Fruit fly (Drosophila melanogaster) whole organism, embryonic: Measurements from ENCODE around the gene fzo.

Source experiments
- Ada2b ChIP-seq: fragments of 200-800 bp; sonication (Bioruptor generic); IDR thresholded peaks from 2 replicates; pipeline ENCODE4 v1.3.6; 2022; ENCODE audit warnings: missing biosample characterization, missing genetic modification characterization
- Atf3 ChIP-seq: fragments of 200-800 bp; sonication (Bioruptor generic); optimal IDR thresholded peaks from 3 replicates; lab custom pipeline; 2016; ENCODE audit warnings: missing biosample characterization, missing genetic modification characterization
- Awh ChIP-seq: fragments of 200-800 bp; sonication (Bioruptor generic); IDR thresholded peaks from 2 replicates; pipeline ENCODE4, ENCODE4 v1.3.6; 2022; ENCODE audit warnings: missing biosample characterization, missing genetic modification characterization
- CG1024 ChIP-seq: fragments of 200-800 bp; sonication (Bioruptor generic); IDR thresholded peaks from 2 replicates; pipeline ENCODE4 v1.3.6; 2022; ENCODE audit warnings: missing biosample characterization, missing genetic modification characterization
- CG11247 ChIP-seq: fragments of 200-800 bp; sonication (Bioruptor generic); IDR thresholded peaks from 2 replicates; pipeline ENCODE4 v1.3.6; 2022; ENCODE audit warnings: missing biosample characterization, missing genetic modification characterization
- CG11456 ChIP-seq: fragments of 200-800 bp; sonication (Bioruptor generic); IDR thresholded peaks from 3 replicates; pipeline ENCODE4 v1.3.6; 2022; ENCODE audit warnings: missing biosample characterization, missing genetic modification characterization
- CG12236 ChIP-seq: fragments of 200-800 bp; sonication (Bioruptor generic); optimal IDR thresholded peaks from 2 replicates; lab custom pipeline; 2016; ENCODE audit warnings: missing biosample characterization, missing genetic modification characterization
- CG13775 ChIP-seq: fragments of 200-800 bp; sonication (Bioruptor generic); optimal IDR thresholded peaks from 3 replicates; lab custom pipeline; 2017; ENCODE audit warnings: missing biosample characterization, mild to moderate bottlenecking, missing genetic modification characterization
- CG13894 ChIP-seq: fragments of 200-800 bp; sonication (Bioruptor generic); optimal IDR thresholded peaks from 3 replicates; lab custom pipeline; 2018; ENCODE audit warnings: missing biosample characterization, mild to moderate bottlenecking, missing genetic modification characterization, moderate library complexity
- CG15011 ChIP-seq: fragments of 200-800 bp; sonication (Bioruptor generic); optimal IDR thresholded peaks from 3 replicates; lab custom pipeline; 2018; ENCODE audit warnings: missing biosample characterization, mild to moderate bottlenecking, missing genetic modification characterization
- CG15269 ChIP-seq: fragments of 200-800 bp; sonication (Bioruptor generic); optimal IDR thresholded peaks from 2 replicates; lab custom pipeline; 2018; ENCODE audit warnings: missing biosample characterization, mild to moderate bottlenecking, missing genetic modification characterization, moderate library complexity
- CG17359 ChIP-seq: fragments of 200-800 bp; sonication (Bioruptor generic); optimal IDR thresholded peaks from 3 replicates; lab custom pipeline; 2018; ENCODE audit warnings: missing biosample characterization, mild to moderate bottlenecking, missing genetic modification characterization, moderate library complexity
- CG18764 ChIP-seq: fragments of 200-800 bp; sonication (Bioruptor generic); optimal IDR thresholded peaks from 3 replicates; lab custom pipeline; 2016; ENCODE audit warnings: missing biosample characterization, missing genetic modification characterization
- CG33213 ChIP-seq: fragments of 200-800 bp; sonication (Bioruptor generic); optimal IDR thresholded peaks from 3 replicates; lab custom pipeline; 2016; ENCODE audit warnings: missing biosample characterization, missing genetic modification characterization
- CG3995 ChIP-seq: fragments of 200-800 bp; sonication (Bioruptor generic); optimal IDR thresholded peaks from 3 replicates; lab custom pipeline; 2016; ENCODE audit warnings: missing biosample characterization, missing genetic modification characterization
- CG4328 ChIP-seq: fragments of 200-800 bp; sonication (Bioruptor generic); optimal IDR thresholded peaks from 3 replicates; lab custom pipeline; 2017; ENCODE audit warnings: missing biosample characterization, missing genetic modification reagents, missing genetic modification characterization
- CG4404 ChIP-seq: fragments of 200-800 bp; sonication (Bioruptor generic); IDR thresholded peaks from 2 replicates; pipeline ENCODE4 v1.3.6; 2022; ENCODE audit warnings: missing biosample characterization, missing genetic modification characterization
- CG6272 ChIP-seq: fragments of 200-800 bp; sonication (Bioruptor generic); IDR thresholded peaks from 2 replicates; pipeline ENCODE4 v1.3.6; 2022; ENCODE audit warnings: missing biosample characterization, missing genetic modification characterization
- CG7556 ChIP-seq: fragments of 200-800 bp; sonication (Bioruptor generic); optimal IDR thresholded peaks from 2 replicates; lab custom pipeline; 2017; ENCODE audit warnings: missing biosample characterization, mild to moderate bottlenecking, missing genetic modification characterization
- CG8359 ChIP-seq: fragments of 200-800 bp; sonication (Bioruptor generic); optimal IDR thresholded peaks from 2 replicates; lab custom pipeline; 2017; ENCODE audit warnings: missing biosample characterization, mild to moderate bottlenecking, missing genetic modification characterization, borderline replicate concordance
- Dll ChIP-seq: fragments of 200-800 bp; sonication (Bioruptor generic); IDR thresholded peaks from 4 replicates; pipeline ENCODE4 v1.3.6; 2022; ENCODE audit warnings: missing biosample characterization, missing genetic modification characterization; ENCODE audit not compliant: partially characterized antibody
- Hey ChIP-seq: fragments of 200-800 bp; sonication (Bioruptor generic); optimal IDR thresholded peaks from 3 replicates; lab custom pipeline; 2018; ENCODE audit warnings: missing biosample characterization, mild to moderate bottlenecking, missing genetic modification characterization
- HmgD ChIP-seq: fragments of 200-800 bp; sonication (Bioruptor generic); optimal IDR thresholded peaks from 3 replicates; lab custom pipeline; 2016; ENCODE audit warnings: missing biosample characterization, missing genetic modification characterization
- Hr78 ChIP-seq, 2 experiments: fragments of 200-800 bp in 1 of 2; fragments of >200 bp in 1 of 2; sonication (Bioruptor generic) in 1 of 2; optimal IDR thresholded peaks; 2 replicates each; lab custom pipeline; 2017 to 2019; ENCODE audit warnings: missing biosample characterization in 2 of 2, missing genetic modification characterization in 2 of 2, mild to moderate bottlenecking in 1 of 2, moderate library complexity in 1 of 2
- Lpt ChIP-seq: fragments of >200 bp; optimal IDR thresholded peaks from 2 replicates; lab custom pipeline; 2018; ENCODE audit warnings: missing biosample characterization, missing genetic modification characterization
- Nf-YB ChIP-seq: fragments of 200-800 bp; sonication (Bioruptor generic); optimal IDR thresholded peaks from 3 replicates; lab custom pipeline; 2019; ENCODE audit warnings: missing biosample characterization, mild to moderate bottlenecking, missing genetic modification characterization, moderate library complexity
- Optix ChIP-seq: fragments of 200-800 bp; sonication (Bioruptor generic); IDR thresholded peaks from 3 replicates; pipeline ENCODE4 v1.3.6; 2022; ENCODE audit warnings: missing biosample characterization, missing genetic modification characterization
- Pdp1 ChIP-seq, 2 experiments: fragments of 200-800 bp; sonication (Bioruptor generic); optimal IDR thresholded peaks; 3 replicates each; lab custom pipeline; 2016; ENCODE audit warnings: missing biosample characterization in 2 of 2, missing genetic modification characterization in 2 of 2, mild to moderate bottlenecking in 1 of 2, moderate library complexity in 1 of 2
- Side ChIP-seq: fragments of 200-800 bp; sonication (Bioruptor generic); optimal IDR thresholded peaks from 2 replicates; lab custom pipeline; 2016; ENCODE audit warnings: missing biosample characterization, missing genetic modification characterization
- Sox100B ChIP-seq: fragments of 200-800 bp; sonication (Bioruptor generic); optimal IDR thresholded peaks from 3 replicates; lab custom pipeline; 2018; ENCODE audit warnings: missing biosample characterization, mild to moderate bottlenecking, missing genetic modification characterization
- Sry-δ ChIP-seq: fragments of 200-800 bp; sonication (Bioruptor generic); optimal IDR thresholded peaks from 2 replicates; lab custom pipeline; 2016; ENCODE audit warnings: missing biosample characterization, missing genetic modification characterization
- Xbp1 ChIP-seq: fragments of 200-800 bp; sonication (Bioruptor generic); optimal IDR thresholded peaks from 3 replicates; lab custom pipeline; 2016; ENCODE audit warnings: missing biosample characterization, mild to moderate bottlenecking, missing genetic modification characterization
- bcd ChIP-seq: fragments of 200-800 bp; sonication (Bioruptor generic); optimal IDR thresholded peaks from 2 replicates; lab custom pipeline; 2017; ENCODE audit warnings: missing biosample characterization, mild to moderate bottlenecking, missing genetic modification characterization
- cad ChIP-seq: fragments of >200 bp; optimal IDR thresholded peaks from 2 replicates; lab custom pipeline; 2017; ENCODE audit warnings: missing biosample characterization, missing genetic modification characterization
- dm ChIP-seq: fragments of 200-800 bp; sonication (Bioruptor generic); optimal IDR thresholded peaks from 3 replicates; lab custom pipeline; 2016; ENCODE audit warnings: missing biosample characterization, missing genetic modification characterization
- dmrt11E ChIP-seq: fragments of 200-800 bp; sonication (Bioruptor generic); optimal IDR thresholded peaks from 3 replicates; lab custom pipeline; 2018; ENCODE audit warnings: missing biosample characterization, mild to moderate bottlenecking, missing genetic modification characterization, moderate library complexity
- fd102C ChIP-seq: fragments of 200-800 bp; sonication (Bioruptor generic); optimal IDR thresholded peaks from 2 replicates; lab custom pipeline; 2018; ENCODE audit warnings: missing biosample characterization, mild to moderate bottlenecking, missing genetic modification characterization, moderate library complexity
- hkb ChIP-seq, 2 experiments: fragments of 200-800 bp in 1 of 2; fragments of >200 bp in 1 of 2; sonication (Bioruptor generic) in 1 of 2; IDR thresholded peaks in 1 of 2; optimal IDR thresholded peaks in 1 of 2; 2 replicates each; pipeline versions ENCODE4 v1.3.6 to Lab custom; 2017 to 2022; ENCODE audit warnings: missing biosample characterization in 1 of 2, missing genetic modification characterization in 1 of 2
- jing ChIP-seq: fragments of 200-800 bp; sonication (Bioruptor generic); optimal IDR thresholded peaks from 2 replicates; lab custom pipeline; 2018; ENCODE audit warnings: missing biosample characterization, mild to moderate bottlenecking, missing genetic modification characterization
- org-1 ChIP-seq: fragments of 200-800 bp; sonication (Bioruptor generic); optimal IDR thresholded peaks from 2 replicates; lab custom pipeline; 2017; ENCODE audit warnings: missing biosample characterization, missing genetic modification characterization
- pros ChIP-seq: fragments of 200-800 bp; sonication (Bioruptor generic); optimal IDR thresholded peaks from 3 replicates; lab custom pipeline; 2019; ENCODE audit warnings: missing biosample characterization, mild to moderate bottlenecking, missing genetic modification characterization, moderate library complexity
- ro ChIP-seq: fragments of 200-800 bp; sonication (Bioruptor generic); IDR thresholded peaks from 2 replicates; pipeline ENCODE4 v1.3.6; 2022; ENCODE audit warnings: missing biosample characterization, missing genetic modification characterization
- row ChIP-seq: fragments of 200-800 bp; sonication (Bioruptor generic); IDR thresholded peaks from 3 replicates; pipeline ENCODE4 v1.3.6; 2022; ENCODE audit warnings: missing biosample characterization, missing genetic modification characterization
- seq ChIP-seq: fragments of 200-800 bp; sonication (Bioruptor generic); IDR thresholded peaks from 2 replicates; pipeline ENCODE4 v1.3.6; 2022; ENCODE audit warnings: missing biosample characterization, missing genetic modification characterization
- sug ChIP-seq: fragments of 200-800 bp; optimal IDR thresholded peaks from 2 replicates; lab custom pipeline; 2019; ENCODE audit warnings: missing biosample characterization, mild to moderate bottlenecking, missing genetic modification characterization, moderate library complexity
- tna ChIP-seq: fragments of 200-800 bp; sonication (Bioruptor generic); IDR thresholded peaks from 2 replicates; pipeline ENCODE4 v1.3.6; 2022; ENCODE audit warnings: missing biosample characterization, missing genetic modification characterization; ENCODE audit not compliant: partially characterized antibody
- ttk ChIP-seq: fragments of 200-800 bp; sonication (Bioruptor generic); IDR thresholded peaks from 2 replicates; pipeline ENCODE4 v2.1.2; 2022; ENCODE audit warnings: missing biosample characterization, missing genetic modification characterization
- twi ChIP-seq: fragments of 200-800 bp; optimal IDR thresholded peaks from 2 replicates; lab custom pipeline; 2019; ENCODE audit warnings: missing biosample characterization, mild to moderate bottlenecking, missing genetic modification characterization, moderate library complexity
- unc-4 ChIP-seq: fragments of 200-800 bp; sonication (Bioruptor generic); IDR thresholded peaks from 2 replicates; pipeline ENCODE4 v1.3.6; 2022; ENCODE audit warnings: missing biosample characterization, missing genetic modification characterization; ENCODE audit not compliant: partially characterized antibody

The fzo gene

DNA sequence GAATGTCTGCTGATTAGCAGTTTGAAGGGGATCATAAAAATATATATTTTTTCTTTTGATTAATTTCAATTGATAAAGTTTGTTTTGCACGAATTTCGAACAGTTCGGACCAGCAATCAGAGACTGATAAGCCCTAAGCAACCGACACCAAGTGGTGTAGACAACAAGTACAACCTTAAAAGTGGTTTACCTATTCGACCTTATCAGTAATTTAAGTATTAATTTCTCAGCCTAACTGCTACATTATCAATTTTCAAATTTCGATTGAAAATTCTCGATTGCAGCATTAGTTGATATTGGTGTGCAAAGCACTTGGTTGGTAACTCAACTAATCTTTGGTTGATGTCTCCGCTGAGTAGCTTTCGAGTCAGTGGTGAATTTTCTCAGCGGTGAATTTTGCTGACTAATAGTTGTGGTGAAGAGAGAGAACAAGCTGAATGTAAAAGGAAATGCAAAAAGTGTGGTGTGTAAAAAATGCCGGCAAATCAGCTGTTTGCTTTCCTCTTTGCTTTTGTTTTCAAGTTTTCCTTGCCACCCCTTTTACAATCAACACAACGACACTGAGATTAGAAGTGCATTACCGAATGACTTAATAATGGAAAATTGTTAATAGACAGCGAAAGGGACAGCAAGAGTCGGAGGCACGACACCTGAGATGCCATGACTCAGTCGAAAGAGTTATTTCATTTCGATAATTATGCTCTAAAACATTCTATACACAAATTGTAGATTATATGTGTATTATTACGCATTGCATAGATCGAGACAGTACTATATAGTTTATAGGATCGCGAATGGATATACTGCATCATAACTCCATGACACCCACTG is 11.0 kb upstream of the fzo start (continued):
- peak; percentile 50 for TF ChIP-seq tna (GFP tag; lab: Robert Waterston, UW)
- TF ChIP-seq CG8359 (GFP tag; lab: Kevin White, UChicago) = no peak
- no peak for TF ChIP-seq CG4328 (GFP tag; lab: Kevin White, UChicago)
- no peak for TF ChIP-seq Awh
- TF ChIP-seq Optix = no peak
- no peak for TF ChIP-seq CG17359 (tag; lab: Kevin White, UChicago)
- TF ChIP-seq bcd (GFP tag; lab: Kevin White, UChicago) = no peak
- TF ChIP-seq fd102C (GFP tag; lab: Kevin White, UChicago) = no peak
- TF ChIP-seq dmrt11E = no peak
- TF ChIP-seq CG33213 (GFP tag; lab: Kevin White, UChicago) = peak; percentile 22
- TF ChIP-seq Dll (GFP tag; lab: Robert Waterston, UW) = no peak
- no peak for TF ChIP-seq Ada2b (GFP tag; lab: Robert Waterston, UW)
- TF ChIP-seq Hey (tag; lab: Kevin White, UChicago) = peak; percentile 78
- no peak for TF ChIP-seq Lpt (GFP tag; lab: Kevin White, UChicago)
- peak in 1 of 2 experiments; percentile 35 for TF ChIP-seq Pdp1 (GFP tag; optimal IDR thresholded peaks at IDR 0.05; lab: Kevin White, UChicago)
- TF ChIP-seq CG3995 (GFP tag; lab: Kevin White, UChicago) = no peak
- TF ChIP-seq CG11247 = no peak
- TF ChIP-seq Sry-δ (GFP tag; lab: Kevin White, UChicago) = peak; percentile 68
- peak; percentile 54; the same call in 1 of the 2 replicates for TF ChIP-seq unc-4 (GFP tag; lab: Robert Waterston, UW)
- peak; percentile 9; the same call in 1 of the 3 replicates for TF ChIP-seq row (GFP tag; lab: Robert Waterston, UW)
- TF ChIP-seq CG11456 (GFP tag; lab: Robert Waterston, UW) = no peak
- TF ChIP-seq ttk = no peak
- no peak for TF ChIP-seq CG15269 (tag; lab: Kevin White, UChicago)
- no peak for TF ChIP-seq CG15011
- TF ChIP-seq CG12236 (GFP tag; lab: Kevin White, UChicago) = no peak
- TF ChIP-seq Atf3 (GFP tag; lab: Kevin White, UChicago) = no peak
- no peak for TF ChIP-seq dm (GFP tag; lab: Kevin White, UChicago)
- peak; percentile 47 for TF ChIP-seq CG13894 (tag; lab: Kevin White, UChicago)
- TF ChIP-seq hkb (optimal IDR thresholded peaks at IDR 0.05; lab: Kevin White, UChicago) = no peak
- TF ChIP-seq hkb (GFP tag; IDR thresholded peaks at IDR 0.05; lab: Robert Waterston, UW) = 0 out of 2 replicates have a peak, but pooled peaks have one; percentile 8
- TF ChIP-seq Side (GFP tag; lab: Kevin White, UChicago) = no peak
- TF ChIP-seq HmgD (GFP tag; lab: Kevin White, UChicago) = no peak
- no peak for TF ChIP-seq org-1 (GFP tag; lab: Kevin White, UChicago)
- peak; percentile 94 for TF ChIP-seq sug (tag; lab: Kevin White, UChicago)
- TF ChIP-seq CG6272 (GFP tag; lab: Robert Waterston, UW) = no peak
- no peak for TF ChIP-seq Hr78 (GFP tag; optimal IDR thresholded peaks at IDR 0.05; lab: Kevin White, UChicago)
- TF ChIP-seq CG13775 (GFP tag; lab: Kevin White, UChicago) = no peak
- no peak for TF ChIP-seq CG1024
- TF ChIP-seq seq (GFP tag; lab: Robert Waterston, UW) = no peak; the same call in 1 of the 2 replicates
- peak; percentile 23 for TF ChIP-seq Nf-YB
- no peak for TF ChIP-seq Sox100B
- no peak for TF ChIP-seq jing (GFP tag; lab: Kevin White, UChicago)
- no peak for TF ChIP-seq ro
- TF ChIP-seq pros (GFP tag; lab: Kevin White, UChicago) = peak; percentile 3
- TF ChIP-seq CG18764 = no peak
- no peak for TF ChIP-seq CG4404 (GFP tag; lab: Robert Waterston, UW)
- TF ChIP-seq twi (tag; lab: Kevin White, UChicago) = no peak
- no peak for TF ChIP-seq Xbp1 (GFP tag; lab: Kevin White, UChicago)
- no peak for TF ChIP-seq CG7556 (GFP tag; lab: Kevin White, UChicago)
- TF ChIP-seq cad (GFP tag; lab: Kevin White, UChicago) = no peak
